Fruit fly (Drosophila melanogaster) S2 (cell line): ENCODE results near the gene Zw10.

Experiments used
- CG8478 ChIP-seq: fragments of >200 bp; optimal IDR thresholded peaks from 2 replicates; lab custom pipeline; 2018
- CTCF ChIP-seq, 2 experiments: fragments of >200 bp; optimal IDR thresholded peaks; 2 replicates each; lab custom pipeline; 2018

DNA sequence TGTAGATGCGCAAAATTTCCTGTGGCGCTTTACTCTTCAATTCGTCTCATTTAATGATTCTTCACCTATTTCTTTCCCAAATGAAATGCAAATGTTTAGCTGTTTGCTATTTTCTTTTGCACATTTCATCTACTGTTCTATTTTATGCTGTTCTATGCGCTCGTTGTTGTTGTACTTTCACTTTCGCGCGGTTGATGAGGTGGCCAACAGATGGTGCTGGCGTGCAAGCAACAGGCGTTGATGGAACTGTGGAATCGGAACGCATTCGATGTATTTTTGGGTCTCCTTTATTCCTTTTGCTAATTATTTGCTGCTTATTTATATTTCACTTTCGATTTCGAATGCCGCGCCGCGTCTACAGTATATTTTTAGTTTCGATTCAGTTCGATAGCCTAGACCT is 52.0 kb downstream of the Zw10 start:
- TF ChIP-seq CG8478 (lab: Kevin White, UChicago), result no peak
- peak; percentile 81 to 82 for TF ChIP-seq CTCF (optimal IDR thresholded peaks at IDR 0.05; lab: Kevin White, UChicago)
